Worm (Caenorhabditis elegans) whole organism, mixed stage, embryonic: ENCODE measurements around the gene srh-104.

Experiments used
- M03D4.4 ChIP-seq: sonication (generic microtip); optimal IDR thresholded peaks from 2 replicates; lab custom pipeline; 2017; ENCODE audit warnings: mild to moderate bottlenecking, missing genetic modification characterization, missing compliant biosample characterization
- bed-3 ChIP-seq: fragments of 200-800 bp; sonication (Bioruptor generic); optimal IDR thresholded peaks from 3 replicates; lab custom pipeline; 2018; ENCODE audit warnings: mild to moderate bottlenecking, missing genetic modification characterization, moderate library complexity, missing compliant biosample characterization
- blmp-1 ChIP-seq: fragments of 150-350 bp; optimal IDR thresholded peaks from 2 replicates; lab custom pipeline; 2014; ENCODE audit warnings: missing biosample characterization, missing genetic modification characterization
- ceh-39 ChIP-seq: fragments of 150-350 bp; optimal IDR thresholded peaks from 2 replicates; lab custom pipeline; 2014; ENCODE audit warnings: missing biosample characterization, missing genetic modification characterization
- ceh-43 ChIP-seq: fragments of 200-800 bp; sonication (Bioruptor generic); optimal IDR thresholded peaks from 2 replicates; lab custom pipeline; 2018; ENCODE audit warnings: mild to moderate bottlenecking, missing genetic modification characterization, moderate library complexity, missing compliant biosample characterization
- ceh-83 ChIP-seq: fragments of 200-800 bp; sonication (Bioruptor generic); optimal IDR thresholded peaks from 2 replicates; lab custom pipeline; 2018; ENCODE audit warnings: mild to moderate bottlenecking, missing genetic modification characterization, missing compliant biosample characterization
- ces-1 ChIP-seq: fragments of 150-350 bp; optimal IDR thresholded peaks from 2 replicates; lab custom pipeline; 2014; ENCODE audit warnings: missing biosample characterization, missing genetic modification reagents, missing genetic modification characterization
- cnd-1 ChIP-seq: fragments of 200-800 bp; sonication (Bioruptor generic); optimal IDR thresholded peaks from 2 replicates; lab custom pipeline; 2018; ENCODE audit warnings: mild to moderate bottlenecking, missing genetic modification characterization, missing compliant biosample characterization
- drap-1 ChIP-seq: fragments of 200-800 bp; sonication (Bioruptor generic); optimal IDR thresholded peaks from 3 replicates; lab custom pipeline; 2018; ENCODE audit warnings: mild to moderate bottlenecking, missing genetic modification characterization, missing compliant biosample characterization
- elt-1 ChIP-seq: sonication (generic microtip); optimal IDR thresholded peaks from 2 replicates; lab custom pipeline; 2017; ENCODE audit warnings: missing genetic modification characterization, mild to moderate bottlenecking, missing compliant biosample characterization, antibody characterized with exemption, moderate library complexity, borderline replicate concordance; ENCODE audit not compliant: insufficient read depth
- elt-3 ChIP-seq: fragments of 150-350 bp; optimal IDR thresholded peaks from 2 replicates; lab custom pipeline; 2014; ENCODE audit warnings: missing biosample characterization, missing genetic modification characterization
- flh-1 ChIP-seq: fragments of 200-800 bp; sonication (Bioruptor generic); optimal IDR thresholded peaks from 2 replicates; lab custom pipeline; 2018; ENCODE audit warnings: mild to moderate bottlenecking, missing genetic modification characterization, moderate library complexity, missing compliant biosample characterization
- ham-2 ChIP-seq: fragments of 200-800 bp; sonication (Bioruptor generic); optimal IDR thresholded peaks from 2 replicates; lab custom pipeline; 2018; ENCODE audit warnings: mild to moderate bottlenecking, missing genetic modification characterization, missing compliant biosample characterization
- lin-13 ChIP-seq: fragments of 150-350 bp; optimal IDR thresholded peaks from 2 replicates; lab custom pipeline; 2014; ENCODE audit warnings: missing biosample characterization, missing genetic modification characterization
- lin-32 ChIP-seq: fragments of 200-800 bp; sonication (Bioruptor generic); optimal IDR thresholded peaks from 2 replicates; lab custom pipeline; 2018; ENCODE audit warnings: mild to moderate bottlenecking, missing genetic modification characterization, missing compliant biosample characterization
- lsy-2 ChIP-seq: fragments of 150-350 bp; optimal IDR thresholded peaks from 2 replicates; lab custom pipeline; 2014; ENCODE audit warnings: missing biosample characterization, missing genetic modification characterization
- mab-5 ChIP-seq: fragments of 150-350 bp; optimal IDR thresholded peaks from 2 replicates; lab custom pipeline; 2014; ENCODE audit warnings: missing biosample characterization, missing genetic modification characterization
- mep-1 ChIP-seq: fragments of 150-350 bp; optimal IDR thresholded peaks from 2 replicates; lab custom pipeline; 2017; ENCODE audit warnings: missing biosample characterization, missing genetic modification reagents, missing genetic modification characterization, inconsistent platforms
- mls-2 ChIP-seq: sonication (generic microtip); optimal IDR thresholded peaks from 2 replicates; lab custom pipeline; 2016; ENCODE audit warnings: mild to moderate bottlenecking, missing genetic modification characterization, moderate library complexity, missing compliant biosample characterization
- pha-4 ChIP-seq: fragments of 150-350 bp; optimal IDR thresholded peaks from 2 replicates; lab custom pipeline; 2018; ENCODE audit warnings: missing biosample characterization, missing genetic modification reagents, missing genetic modification characterization
- sem-2 ChIP-seq: fragments of 200-800 bp; sonication (Bioruptor generic); optimal IDR thresholded peaks from 2 replicates; lab custom pipeline; 2018; ENCODE audit warnings: mild to moderate bottlenecking, missing genetic modification characterization, missing compliant biosample characterization
- snpc-4 ChIP-seq: fragments of 150-350 bp; optimal IDR thresholded peaks from 2 replicates; lab custom pipeline; 2014; ENCODE audit warnings: missing biosample characterization, missing genetic modification characterization
- sptf-1 ChIP-seq: sonication (generic microtip); optimal IDR thresholded peaks from 2 replicates; lab custom pipeline; 2017; ENCODE audit warnings: mild to moderate bottlenecking, missing genetic modification characterization, moderate library complexity, missing compliant biosample characterization
- tbx-8 ChIP-seq: fragments of 200-800 bp; sonication (Bioruptor generic); optimal IDR thresholded peaks from 2 replicates; lab custom pipeline; 2018; ENCODE audit warnings: mild to moderate bottlenecking, missing genetic modification characterization, moderate library complexity, missing compliant biosample characterization
- unc-120 ChIP-seq: sonication (generic microtip); optimal IDR thresholded peaks from 2 replicates; lab custom pipeline; 2017; ENCODE audit warnings: missing genetic modification characterization, missing compliant biosample characterization; ENCODE audit not compliant: poor library complexity, severe bottlenecking
- zip-8 ChIP-seq: fragments of 150-350 bp; optimal IDR thresholded peaks from 2 replicates; lab custom pipeline; 2014; ENCODE audit warnings: missing biosample characterization, missing genetic modification characterization
- ztf-11 ChIP-seq: fragments of 150-350 bp; optimal IDR thresholded peaks from 2 replicates; lab custom pipeline; 2014; ENCODE audit warnings: missing biosample characterization, missing genetic modification characterization

Gene srh-104

DNA sequence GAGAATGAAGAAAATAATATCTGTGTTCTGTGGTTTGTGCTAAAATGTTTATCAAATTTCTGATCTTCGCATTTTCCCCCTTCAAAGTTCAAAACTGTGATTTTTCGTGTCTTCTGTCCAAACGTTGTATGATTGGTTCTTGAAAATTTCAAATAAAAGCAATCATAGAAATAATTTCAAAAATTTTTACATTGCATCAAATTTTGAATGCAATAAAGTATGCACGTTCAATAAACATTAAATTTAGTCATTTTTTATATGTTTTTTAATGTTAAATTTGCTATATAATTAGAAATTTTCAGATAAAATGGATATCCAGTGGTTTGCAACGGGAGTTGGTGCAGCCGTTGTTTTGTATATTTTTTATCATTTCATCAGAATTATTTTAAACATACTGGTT is 20.0 kb downstream of the srh-104 start, which contains the start of gene stdh-2:
stdh-2 (plus strand) TSS at position 301 of the 400 bp plus-strand sequence.
- TF ChIP-seq tbx-8 (GFP tag; lab: Kevin White, UChicago) (no peak), pha-4 (no peak), ham-2 (no peak), unc-120 (tag; lab: Kevin White, UChicago) (no peak), snpc-4 (tag; lab: Kevin White, UChicago) (no peak)

ce11 chrV:16220020-16220419 is 24.0 kb downstream of the srh-104 start:
- no peak for TF ChIP-seq elt-3 (tag; lab: Kevin White, UChicago)
- no peak for TF ChIP-seq flh-1 (GFP tag; lab: Kevin White, UChicago)
- TF ChIP-seq ceh-83 (GFP tag; lab: Kevin White, UChicago), result no peak
- TF ChIP-seq, all 35 proteins: peak for 0

DNA sequence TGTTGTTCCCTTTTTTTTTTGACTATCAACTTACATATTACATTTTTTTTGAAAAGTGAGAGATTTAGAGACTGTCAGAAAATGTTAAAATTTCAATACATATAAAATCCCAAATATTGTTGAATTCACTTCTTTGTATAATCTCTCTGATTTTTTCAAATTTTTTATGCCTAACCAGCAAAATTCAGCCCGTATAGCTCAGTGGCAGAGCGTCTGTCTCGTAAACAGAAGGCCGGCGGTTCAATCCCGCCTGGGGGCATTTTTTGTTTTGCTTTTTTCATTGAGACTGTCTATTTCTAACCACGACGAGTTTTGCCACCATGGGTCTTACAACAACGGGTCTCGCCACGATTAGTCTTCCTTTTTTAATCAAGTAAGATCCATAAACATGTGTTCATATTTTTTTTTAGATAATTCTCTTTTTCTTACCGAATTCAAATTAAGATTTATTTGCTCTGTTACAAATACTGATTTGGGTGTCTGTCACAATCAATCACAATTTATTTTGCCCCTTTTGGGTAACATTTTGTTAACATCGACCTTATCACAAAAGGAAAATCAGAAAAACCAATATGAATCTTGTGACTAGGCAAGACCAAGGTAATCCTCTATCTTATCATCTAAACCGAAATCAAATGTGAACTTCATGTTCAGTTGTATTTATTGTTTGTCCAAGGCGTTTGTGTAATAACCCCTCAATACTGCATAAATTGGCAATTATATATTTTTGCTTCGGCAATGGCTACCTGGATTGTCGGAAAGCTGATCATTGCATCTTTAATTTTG is 24.8 kb downstream of the srh-104 start, which contains the start of gene glc-1:
glc-1 (plus strand) TSS at position 663 of the 786 bp plus-strand sequence.
- TF ChIP-seq lin-13 (tag; lab: Kevin White, UChicago) (no peak), sptf-1 (no peak), mls-2 (tag; lab: Kevin White, UChicago) (no peak), unc-120 (tag; lab: Kevin White, UChicago) (no peak), mep-1 (tag; lab: Kevin White, UChicago) (no peak), blmp-1 (tag; lab: Kevin White, UChicago) (no peak), M03D4.4 (tag; lab: Kevin White, UChicago) (no peak), ztf-11 (tag; lab: Kevin White, UChicago) (no peak), lsy-2 (no peak)
- TF ChIP-seq, all 35 proteins: peak for 0

DNA sequence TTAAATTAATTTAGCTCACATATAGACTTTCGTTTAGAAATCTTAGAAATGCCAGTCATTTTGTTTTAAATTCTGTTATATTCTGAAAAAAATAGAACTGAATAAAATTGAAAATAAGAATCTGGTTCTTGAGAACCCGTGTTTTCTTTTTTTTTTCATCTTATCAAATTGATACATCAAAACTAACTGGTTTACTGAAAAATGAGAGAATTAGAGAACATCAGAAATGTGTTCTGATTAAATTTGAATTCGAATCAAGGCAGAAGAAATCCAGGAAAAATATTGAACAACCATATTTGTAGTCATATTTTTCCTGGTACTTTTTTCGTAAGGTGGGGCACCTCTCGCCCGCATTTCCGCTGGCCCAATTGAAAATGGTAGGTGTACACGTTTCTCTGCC is 25.5 kb downstream of the srh-104 start, which contains the start of gene F11A5.15:
F11A5.15 (minus strand) TSS at position 101 of the 400 bp plus-strand sequence.
- TF ChIP-seq mls-2 (tag; lab: Kevin White, UChicago), result no peak
- no peak for TF ChIP-seq zip-8 (tag; lab: Kevin White, UChicago)
- no peak for TF ChIP-seq snpc-4 (tag; lab: Kevin White, UChicago)
- no peak for TF ChIP-seq sem-2 (GFP tag; lab: Kevin White, UChicago)
- no peak for TF ChIP-seq ceh-83 (GFP tag; lab: Kevin White, UChicago)
- TF ChIP-seq flh-1 (GFP tag; lab: Kevin White, UChicago), result no peak
- TF ChIP-seq cnd-1, result no peak
- no peak for TF ChIP-seq elt-3 (tag; lab: Kevin White, UChicago)
- TF ChIP-seq, all 35 proteins: peak for 0

DNA sequence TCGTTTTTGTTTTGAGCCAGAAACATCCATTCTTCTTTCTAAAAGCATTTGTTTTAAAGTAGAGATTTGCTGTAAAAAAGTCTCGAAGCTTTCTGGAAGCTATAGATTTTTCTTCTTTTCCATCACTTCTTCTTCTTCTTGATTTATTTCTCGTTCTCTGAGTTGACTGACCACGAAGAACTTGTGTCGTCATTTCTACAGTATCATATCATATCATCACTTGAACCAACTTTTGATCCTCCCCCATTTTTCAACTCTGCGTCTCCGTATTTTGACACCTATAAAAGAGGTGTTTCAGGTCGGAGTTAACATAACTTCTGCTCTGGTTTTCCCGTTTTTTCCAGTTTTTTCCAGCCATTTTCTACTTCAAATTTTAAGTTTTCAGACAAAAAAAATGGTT is 29.5 kb downstream of the srh-104 start, which contains the start of gene F11A5.9:
F11A5.9 (plus strand) TSS at position 386 of the 400 bp plus-strand sequence.
- TF ChIP-seq ceh-83 (GFP tag; lab: Kevin White, UChicago) (no peak), elt-1 (no peak), unc-120 (tag; lab: Kevin White, UChicago) (no peak), pha-4 (no peak), zip-8 (tag; lab: Kevin White, UChicago) (no peak), snpc-4 (tag; lab: Kevin White, UChicago) (no peak), mep-1 (tag; lab: Kevin White, UChicago) (no peak), bed-3 (GFP tag; lab: Kevin White, UChicago) (no peak), drap-1 (GFP tag; lab: Kevin White, UChicago) (no peak), mab-5 (tag; lab: Kevin White, UChicago) (no peak), mls-2 (tag; lab: Kevin White, UChicago) (no peak), M03D4.4 (tag; lab: Kevin White, UChicago) (no peak), sem-2 (GFP tag; lab: Kevin White, UChicago) (no peak), ceh-39 (no peak), ham-2 (no peak), blmp-1 (tag; lab: Kevin White, UChicago) (no peak), lin-32 (GFP tag; lab: Kevin White, UChicago) (no peak), lin-13 (tag; lab: Kevin White, UChicago) (no peak), elt-3 (tag; lab: Kevin White, UChicago) (no peak)

- TF ChIP-seq lin-32 (GFP tag; lab: Kevin White, UChicago), result no peak
- no peak for TF ChIP-seq mls-2 (tag; lab: Kevin White, UChicago)
- no peak for TF ChIP-seq snpc-4 (tag; lab: Kevin White, UChicago)
- TF ChIP-seq sptf-1, result no peak
- TF ChIP-seq elt-3 (tag; lab: Kevin White, UChicago), result no peak
- TF ChIP-seq ces-1, result no peak
- no peak for TF ChIP-seq mep-1 (tag; lab: Kevin White, UChicago)
- no peak for TF ChIP-seq ceh-43 (GFP tag; lab: Kevin White, UChicago)
- no peak for TF ChIP-seq M03D4.4 (tag; lab: Kevin White, UChicago)
These were observed 30.7 kb downstream of the srh-104 start for ce11 chrV:16213323-16213722.
